Worm (Caenorhabditis elegans) whole organism, midembryonic: ENCODE measurements around the gene F07H5.7.

Experiments
- klf-2 ChIP-seq: fragments of 200-800 bp; sonication (Bioruptor generic); conservative IDR thresholded peaks from 2 replicates; pipeline ENCODE4 v1.3.6; 2022; ENCODE audit warnings: missing genetic modification reagents, missing genetic modification characterization, missing compliant biosample characterization
- ref-1 ChIP-seq: fragments of 200-800 bp; sonication (Bioruptor generic); conservative IDR thresholded peaks from 2 replicates; pipeline ENCODE4 v1.3.6; 2022; ENCODE audit warnings: missing genetic modification reagents, missing genetic modification characterization, missing compliant biosample characterization
- tab-1 ChIP-seq: fragments of 200-800 bp; sonication (Bioruptor generic); IDR thresholded peaks from 2 replicates; pipeline ENCODE4 v1.3.6; 2022; ENCODE audit warnings: missing genetic modification characterization, missing compliant biosample characterization

ce11 chrII:8744555-8745448, 49.2 kb downstream of the F07H5.7 start:
- TF ChIP-seq tab-1 (no peak), ref-1 (no peak), klf-2 (GFP tag; lab: Robert Waterston, UW) (no peak)
